Worm (Caenorhabditis elegans) whole organism, midembryonic: Measurements from ENCODE around the gene nhr-63.

Experiments used
- T22C8.4 ChIP-seq: fragments of 200-800 bp; sonication (Bioruptor generic); IDR thresholded peaks from 2 replicates; pipeline ENCODE4 v1.3.6; 2022; ENCODE audit warnings: missing genetic modification characterization, missing compliant biosample characterization
- cog-1 ChIP-seq: sonication (generic microtip); optimal IDR thresholded peaks from 2 replicates; lab custom pipeline; 2016; ENCODE audit warnings: missing genetic modification characterization, missing compliant biosample characterization
- flt-1 ChIP-seq: fragments of 200-800 bp; sonication (Bioruptor generic); IDR thresholded peaks from 2 replicates; pipeline ENCODE4 v1.3.6; 2022; ENCODE audit warnings: missing genetic modification characterization, missing compliant biosample characterization
- klf-2 ChIP-seq: fragments of 200-800 bp; sonication (Bioruptor generic); conservative IDR thresholded peaks from 2 replicates; pipeline ENCODE4 v1.3.6; 2022; ENCODE audit warnings: missing genetic modification reagents, missing genetic modification characterization, missing compliant biosample characterization
- ref-1 ChIP-seq: fragments of 200-800 bp; sonication (Bioruptor generic); conservative IDR thresholded peaks from 2 replicates; pipeline ENCODE4 v1.3.6; 2022; ENCODE audit warnings: missing genetic modification reagents, missing genetic modification characterization, missing compliant biosample characterization

DNA sequence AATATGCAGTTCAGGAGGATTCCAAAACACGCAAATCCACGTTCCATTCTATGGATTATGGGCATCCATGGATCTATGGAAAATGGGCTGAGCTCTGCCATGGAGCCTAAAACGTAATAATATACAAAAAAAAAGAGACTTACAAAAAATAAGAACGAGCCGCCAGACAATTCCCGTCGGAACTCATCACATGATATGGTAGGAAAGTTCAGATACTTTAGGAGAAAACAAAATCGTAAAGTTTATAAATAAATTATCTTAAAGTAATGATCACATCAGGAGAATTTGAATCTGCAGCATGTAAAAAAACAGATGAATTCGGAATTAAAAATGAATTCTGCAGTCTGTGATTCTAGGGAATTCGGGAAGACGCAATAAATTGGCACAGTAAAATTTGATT lies 13.3 kb downstream of the nhr-63 start, which contains the start of gene str-232:
- no peak for TF ChIP-seq flt-1 (GFP tag; lab: Robert Waterston, UW)
- no peak for TF ChIP-seq klf-2 (GFP tag; lab: Robert Waterston, UW)
- no peak for TF ChIP-seq cog-1 (tag; lab: Kevin White, UChicago)
- no peak for TF ChIP-seq T22C8.4
- TF ChIP-seq ref-1 (GFP tag; lab: Robert Waterston, UW) = no peak
